Worm (Caenorhabditis elegans) whole organism, L4/young adult: ENCODE results near the gene R11F4.1.
"Not testable (repeated sequence)": the region's sequence is repeated elsewhere in the genome, so short reads cannot be mapped to it uniquely, and the experiment has no call there.

Source experiments
- dao-5 ChIP-seq: sonication (generic microtip); optimal IDR thresholded peaks from 2 replicates; lab custom pipeline; 2016; ENCODE audit warnings: missing genotype, missing genetic modification characterization, moderate library complexity, missing compliant biosample characterization
- him-1 ChIP-seq: sonication (generic microtip); optimal IDR thresholded peaks from 2 replicates; lab custom pipeline; 2016; ENCODE audit warnings: missing genotype, missing genetic modification reagents, missing genetic modification characterization, missing compliant biosample characterization

ce11 chrII:4047839-4048440, 43.8 kb upstream of the R11F4.1 start:
- TF ChIP-seq him-1 (tag; lab: Kevin White, UChicago), result peak; percentile 12
- TF ChIP-seq dao-5 (tag; lab: Kevin White, UChicago), result not testable (repeated sequence)
